Worm (Caenorhabditis elegans) whole organism, mixed stage, embryonic: Measurements from ENCODE around the gene R148.7.

Experiments
- M03D4.4 ChIP-seq: sonication (generic microtip); optimal IDR thresholded peaks from 2 replicates; lab custom pipeline; 2017; ENCODE audit warnings: mild to moderate bottlenecking, missing genetic modification characterization, missing compliant biosample characterization
- bed-3 ChIP-seq: fragments of 200-800 bp; sonication (Bioruptor generic); optimal IDR thresholded peaks from 3 replicates; lab custom pipeline; 2018; ENCODE audit warnings: mild to moderate bottlenecking, missing genetic modification characterization, moderate library complexity, missing compliant biosample characterization
- ces-1 ChIP-seq: fragments of 150-350 bp; optimal IDR thresholded peaks from 2 replicates; lab custom pipeline; 2014; ENCODE audit warnings: missing biosample characterization, missing genetic modification reagents, missing genetic modification characterization
- elt-1 ChIP-seq: sonication (generic microtip); optimal IDR thresholded peaks from 2 replicates; lab custom pipeline; 2017; ENCODE audit warnings: missing genetic modification characterization, mild to moderate bottlenecking, missing compliant biosample characterization, antibody characterized with exemption, moderate library complexity, borderline replicate concordance; ENCODE audit not compliant: insufficient read depth
- hlh-1 ChIP-seq: fragments of 150-350 bp; optimal IDR thresholded peaks from 2 replicates; lab custom pipeline; 2014; ENCODE audit warnings: missing biosample characterization, missing genetic modification reagents, missing genetic modification characterization
- lin-13 ChIP-seq: fragments of 150-350 bp; optimal IDR thresholded peaks from 2 replicates; lab custom pipeline; 2014; ENCODE audit warnings: missing biosample characterization, missing genetic modification characterization
- lsy-2 ChIP-seq: fragments of 150-350 bp; optimal IDR thresholded peaks from 2 replicates; lab custom pipeline; 2014; ENCODE audit warnings: missing biosample characterization, missing genetic modification characterization
- mep-1 ChIP-seq: fragments of 150-350 bp; optimal IDR thresholded peaks from 2 replicates; lab custom pipeline; 2017; ENCODE audit warnings: missing biosample characterization, missing genetic modification reagents, missing genetic modification characterization, inconsistent platforms
- nhr-12 ChIP-seq: fragments of 150-350 bp; optimal IDR thresholded peaks from 2 replicates; lab custom pipeline; 2014; ENCODE audit warnings: missing biosample characterization, missing genetic modification characterization
- pha-4 ChIP-seq: fragments of 150-350 bp; optimal IDR thresholded peaks from 2 replicates; lab custom pipeline; 2018; ENCODE audit warnings: missing biosample characterization, missing genetic modification reagents, missing genetic modification characterization
- snpc-4 ChIP-seq: fragments of 150-350 bp; optimal IDR thresholded peaks from 2 replicates; lab custom pipeline; 2014; ENCODE audit warnings: missing biosample characterization, missing genetic modification characterization
- unc-62 ChIP-seq: fragments of 150-350 bp; optimal IDR thresholded peaks from 2 replicates; lab custom pipeline; 2014; ENCODE audit warnings: missing biosample characterization, missing genetic modification reagents, missing genetic modification characterization
- ztf-11 ChIP-seq: fragments of 150-350 bp; optimal IDR thresholded peaks from 2 replicates; lab custom pipeline; 2014; ENCODE audit warnings: missing biosample characterization, missing genetic modification characterization

DNA sequence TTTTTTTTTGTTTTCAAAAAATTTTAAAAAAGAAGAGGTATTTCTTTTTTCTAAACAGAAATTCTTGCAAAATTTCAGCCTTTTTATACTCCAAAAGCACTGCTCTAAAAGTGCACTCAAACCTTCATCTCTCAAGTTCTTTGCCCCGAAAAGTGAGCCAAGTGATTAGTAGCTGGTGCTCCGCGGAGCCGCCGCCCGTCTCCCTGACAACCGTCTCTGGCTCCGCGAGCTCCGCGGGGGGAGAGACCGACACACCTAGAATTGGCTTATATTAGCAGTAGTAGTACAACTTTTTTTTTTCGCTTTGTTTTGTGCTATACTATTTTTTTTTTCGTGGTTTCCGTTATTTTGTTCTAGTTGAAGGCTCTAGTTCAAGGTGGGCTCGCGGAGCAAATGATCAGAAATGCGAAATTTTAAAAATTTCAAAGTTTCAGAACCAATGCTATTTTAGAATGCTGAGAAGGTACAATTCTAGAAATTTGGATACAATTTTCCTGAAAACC lies 34.5 kb upstream of the R148.7 start, which contains the start of gene Y53G8AL.1:
- TF ChIP-seq M03D4.4 (tag; lab: Kevin White, UChicago): no peak
- no peak for TF ChIP-seq nhr-12 (tag; lab: Kevin White, UChicago)
- no peak for TF ChIP-seq ztf-11 (tag; lab: Kevin White, UChicago)
- TF ChIP-seq pha-4 (tag; lab: Kevin White, UChicago): no peak
- no peak for TF ChIP-seq snpc-4 (tag; lab: Kevin White, UChicago)
- TF ChIP-seq unc-62: no peak
- no peak for TF ChIP-seq elt-1
- TF ChIP-seq lin-13 (tag; lab: Kevin White, UChicago): no peak
- TF ChIP-seq ces-1 (GFP tag; lab: Kevin White, UChicago): no peak
- no peak for TF ChIP-seq mep-1
- no peak for TF ChIP-seq lsy-2
- no peak for TF ChIP-seq bed-3 (GFP tag; lab: Kevin White, UChicago)
- no peak for TF ChIP-seq hlh-1 (tag; lab: Kevin White, UChicago)
